Worm (Caenorhabditis elegans): ENCODE data around the gene Y45F10C.2.

Gene Y45F10C.2

ce11 chrIV:13639027-13639426 lies 23.4 kb downstream of the Y45F10C.2 start, which contains the start of gene ugt-22:
TSS of gene ugt-22 (plus strand) at chrIV:13639260.
- peak; percentile 68 for TF ChIP-seq skn-1 (tag; optimal IDR thresholded peaks at IDR 0.05)
- no peak for TF ChIP-seq sma-3 (GFP tag; optimal IDR thresholded peaks at IDR 0.05)
- TF ChIP-seq nhr-237 (tag; optimal IDR thresholded peaks at IDR 0.05) = no peak
- TF ChIP-seq nhr-129 (tag; optimal IDR thresholded peaks at IDR 0.05) = no peak
- TF ChIP-seq fos-1 (tag; optimal IDR thresholded peaks at IDR 0.05) = peak; percentile 73
- peak; percentile 15 for TF ChIP-seq gmeb-1 (tag; optimal IDR thresholded peaks at IDR 0.05)

ce11 chrIV:13636975-13637374 lies 25.5 kb downstream of the Y45F10C.2 start, which contains the start of gene C08F11.7:
TSS of gene C08F11.7 (plus strand) at chrIV:13637275.
- TF ChIP-seq ceh-16 (tag; optimal IDR thresholded peaks at IDR 0.05) = no peak
- no peak for TF ChIP-seq elt-3 (tag; optimal IDR thresholded peaks at IDR 0.05)
- TF ChIP-seq mbf-1 (tag; optimal IDR thresholded peaks at IDR 0.05) = no peak
- no peak for TF ChIP-seq lsy-2 (tag; optimal IDR thresholded peaks at IDR 0.05)
- no peak for TF ChIP-seq elt-1 (tag; optimal IDR thresholded peaks at IDR 0.05)
- TF ChIP-seq nhr-77 (tag; optimal IDR thresholded peaks at IDR 0.05) = no peak
- TF ChIP-seq ztf-1 (GFP tag; conservative IDR thresholded peaks at IDR 0.05) = no peak

DNA sequence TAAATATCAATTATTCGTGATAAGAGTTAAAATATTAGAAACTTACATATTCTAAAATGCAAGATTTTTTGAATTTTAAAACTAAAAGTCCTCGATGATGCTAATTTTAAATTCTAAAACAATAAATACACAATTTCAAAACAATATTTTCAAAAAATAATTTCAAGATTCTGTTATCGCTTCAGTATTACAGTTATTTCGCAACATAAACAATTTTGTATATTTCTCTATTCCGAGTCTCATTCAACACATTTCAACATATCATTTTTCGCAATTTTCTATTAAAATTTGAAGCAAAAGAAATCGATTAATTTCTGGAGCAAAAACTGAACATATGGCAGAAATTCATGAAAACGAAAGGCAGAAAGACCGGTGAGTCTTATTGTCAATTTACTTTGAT lies 29.3 kb downstream of the Y45F10C.2 start, which contains the start of gene fbxa-98:
TSS of gene fbxa-98 (plus strand) at position 243 of the 400 bp plus-strand sequence.
- TF ChIP-seq unc-39 (tag; optimal IDR thresholded peaks at IDR 0.05) (no peak), nhr-237 (tag; optimal IDR thresholded peaks at IDR 0.05) (no peak), aly-2 (tag; optimal IDR thresholded peaks at IDR 0.05) (no peak), ama-1 (optimal IDR thresholded peaks at IDR 0.05) (no peak), nhr-129 (tag; optimal IDR thresholded peaks at IDR 0.05) (no peak), lsy-2 (tag; optimal IDR thresholded peaks at IDR 0.05) (no peak), dmd-4 (tag; optimal IDR thresholded peaks at IDR 0.05) (no peak), mbf-1 (tag; optimal IDR thresholded peaks at IDR 0.05) (no peak), ceh-82 (tag; optimal IDR thresholded peaks at IDR 0.05) (no peak), sma-9 (GFP tag; optimal IDR thresholded peaks at IDR 0.05) (no peak), sma-9 (tag; optimal IDR thresholded peaks at IDR 0.05) (no peak), nhr-25 (tag; optimal IDR thresholded peaks at IDR 0.05) (no peak), nhr-21 (tag; optimal IDR thresholded peaks at IDR 0.05) (no peak), sma-3 (GFP tag; optimal IDR thresholded peaks at IDR 0.05) (no peak)

- TF ChIP-seq sma-3 (GFP tag; optimal IDR thresholded peaks at IDR 0.05) = no peak
- TF ChIP-seq F13H6.1 (tag; optimal IDR thresholded peaks at IDR 0.05) = no peak
- TF ChIP-seq fos-1 (tag; optimal IDR thresholded peaks at IDR 0.05) = no peak
- TF ChIP-seq mab-5 (tag; optimal IDR thresholded peaks at IDR 0.05) = no peak
- TF ChIP-seq ceh-16 (tag; optimal IDR thresholded peaks at IDR 0.05) = no peak
Observed at ce11 chrIV:13632613-13633012, 29.9 kb downstream of the Y45F10C.2 start.

ce11 chrIV:13626469-13626868 lies 36.0 kb downstream of the Y45F10C.2 start, which contains the start of gene sru-21:
TSS of gene sru-21 (plus strand) at chrIV:13626769.
- no peak for TF ChIP-seq ama-1 (optimal IDR thresholded peaks at IDR 0.05)
- TF ChIP-seq C34F6.9 (tag; optimal IDR thresholded peaks at IDR 0.05) = no peak
- no peak for TF ChIP-seq mbf-1 (tag; optimal IDR thresholded peaks at IDR 0.05)
- TF ChIP-seq elt-3 (tag; optimal IDR thresholded peaks at IDR 0.05) = no peak
- TF ChIP-seq nhr-21 (tag; optimal IDR thresholded peaks at IDR 0.05) = no peak
- no peak for TF ChIP-seq peb-1 (tag; optimal IDR thresholded peaks at IDR 0.05)
- no peak for TF ChIP-seq nhr-6 (tag; optimal IDR thresholded peaks at IDR 0.05)
- TF ChIP-seq ceh-82 (tag; optimal IDR thresholded peaks at IDR 0.05) = no peak
- no peak for TF ChIP-seq egl-27 (tag; optimal IDR thresholded peaks at IDR 0.05)
- no peak for TF ChIP-seq ZK546.5 (tag; optimal IDR thresholded peaks at IDR 0.05)
- TF ChIP-seq crh-2 (tag; optimal IDR thresholded peaks at IDR 0.05) = no peak
- no peak for TF ChIP-seq lsy-2 (tag; optimal IDR thresholded peaks at IDR 0.05)
- TF ChIP-seq lin-13 (GFP tag; optimal IDR thresholded peaks at IDR 0.05) = no peak

DNA sequence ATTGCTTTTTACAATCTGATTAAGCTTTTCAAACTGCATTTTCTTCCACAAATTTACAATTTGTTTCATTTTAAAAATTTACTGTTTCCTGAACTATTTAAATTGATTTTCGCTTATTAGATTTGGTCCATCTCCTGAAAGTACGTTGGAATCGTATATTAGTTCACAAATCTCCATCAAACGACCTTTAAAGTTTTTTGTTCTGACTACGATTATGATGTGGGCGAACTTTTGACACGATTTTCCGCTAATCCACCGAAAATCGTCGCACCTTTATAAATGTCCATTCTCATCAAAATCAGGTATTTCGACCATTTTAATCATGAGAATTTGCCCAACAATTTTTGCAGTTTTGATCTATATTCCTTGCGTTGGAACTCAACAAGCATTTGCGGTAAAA lies 38.9 kb downstream of the Y45F10C.2 start, which contains the start of gene C08F11.1:
TSS of gene C08F11.1 (plus strand) at position 301 of the 400 bp plus-strand sequence.
- TF ChIP-seq nhr-12 (tag; optimal IDR thresholded peaks at IDR 0.05) (no peak), lin-39 (tag; optimal IDR thresholded peaks at IDR 0.05) (no peak), ceh-16 (tag; optimal IDR thresholded peaks at IDR 0.05) (no peak), mab-5 (tag; optimal IDR thresholded peaks at IDR 0.05) (no peak), ama-1 (optimal IDR thresholded peaks at IDR 0.05) (no peak), ZK546.5 (tag; optimal IDR thresholded peaks at IDR 0.05) (no peak), nhr-25 (tag; optimal IDR thresholded peaks at IDR 0.05) (no peak), ztf-1 (GFP tag; conservative IDR thresholded peaks at IDR 0.05) (no peak), lsy-2 (tag; optimal IDR thresholded peaks at IDR 0.05) (no peak), lin-13 (GFP tag; optimal IDR thresholded peaks at IDR 0.05) (no peak), sma-9 (GFP tag; optimal IDR thresholded peaks at IDR 0.05) (no peak), sma-9 (tag; optimal IDR thresholded peaks at IDR 0.05) (no peak)
